Fruit fly (Drosophila melanogaster) whole organism, embryonic: ENCODE measurements around the gene CG14837.
A peak's percentile ranks its signal among the peaks of the same experiment; 100 is the strongest.

Experiments
- Adf1 ChIP-seq: fragments of 200-800 bp; sonication (Bioruptor generic); IDR thresholded peaks from 2 replicates; pipeline ENCODE4 v1.3.6; 2022; ENCODE audit warnings: missing biosample characterization, missing genetic modification characterization
- Blimp-1 ChIP-seq: fragments of 200-800 bp; sonication (Bioruptor generic); optimal IDR thresholded peaks from 3 replicates; lab custom pipeline; 2018; ENCODE audit warnings: missing biosample characterization, missing genetic modification characterization, mild to moderate bottlenecking, moderate library complexity, missing genetic modification reagents
- CG10147 ChIP-seq: fragments of 200-800 bp; sonication (Bioruptor generic); optimal IDR thresholded peaks from 2 replicates; lab custom pipeline; 2019; ENCODE audit warnings: missing biosample characterization, mild to moderate bottlenecking, missing genetic modification characterization, moderate library complexity
- CG10366 ChIP-seq: fragments of 200-800 bp; sonication (Bioruptor generic); IDR thresholded peaks from 2 replicates; pipeline ENCODE4 v1.3.6; 2022; ENCODE audit warnings: missing biosample characterization, missing genetic modification characterization
- CG10431 ChIP-seq: fragments of 200-800 bp; sonication (Bioruptor generic); optimal IDR thresholded peaks from 3 replicates; lab custom pipeline; 2018; ENCODE audit warnings: missing biosample characterization, mild to moderate bottlenecking, missing genetic modification characterization
- CG11085 ChIP-seq: fragments of 200-800 bp; sonication (Bioruptor generic); IDR thresholded peaks from 2 replicates; pipeline ENCODE4 v1.3.6; 2022; ENCODE audit warnings: missing biosample characterization, missing genetic modification characterization
- CG11456 ChIP-seq: fragments of 200-800 bp; sonication (Bioruptor generic); IDR thresholded peaks from 3 replicates; pipeline ENCODE4 v1.3.6; 2022; ENCODE audit warnings: missing biosample characterization, missing genetic modification characterization
- CG13123 ChIP-seq: fragments of 200-800 bp; sonication (Bioruptor generic); optimal IDR thresholded peaks from 2 replicates; lab custom pipeline; 2016; ENCODE audit warnings: missing biosample characterization, missing genetic modification characterization
- CG14860 ChIP-seq: fragments of 200-800 bp; sonication (Bioruptor generic); IDR thresholded peaks from 3 replicates; pipeline ENCODE4 v1.3.6; 2022; ENCODE audit warnings: missing biosample characterization, missing genetic modification characterization; ENCODE audit not compliant: partially characterized antibody
- CG17912 ChIP-seq: fragments of 200-800 bp; sonication (Bioruptor generic); optimal IDR thresholded peaks from 2 replicates; lab custom pipeline; 2018; ENCODE audit warnings: missing biosample characterization, mild to moderate bottlenecking, missing genetic modification characterization
- CG18011 ChIP-seq: fragments of 200-800 bp; sonication (Bioruptor generic); optimal IDR thresholded peaks from 2 replicates; lab custom pipeline; 2017; ENCODE audit warnings: missing biosample characterization, missing genetic modification characterization, mild to moderate bottlenecking, moderate library complexity, missing genotype
- CG2889 ChIP-seq: fragments of 200-800 bp; sonication (Bioruptor generic); IDR thresholded peaks from 3 replicates; pipeline ENCODE4 v1.3.6; 2022; ENCODE audit warnings: missing biosample characterization, missing genetic modification characterization
- CG3163 ChIP-seq: fragments of 200-800 bp; sonication (Bioruptor generic); optimal IDR thresholded peaks from 3 replicates; lab custom pipeline; 2016; ENCODE audit warnings: missing biosample characterization, missing genetic modification characterization
- CG3281 ChIP-seq: fragments of 200-800 bp; sonication (Bioruptor generic); optimal IDR thresholded peaks from 3 replicates; lab custom pipeline; 2017; ENCODE audit warnings: missing biosample characterization, mild to moderate bottlenecking, missing genetic modification characterization
- CG33213 ChIP-seq: fragments of 200-800 bp; sonication (Bioruptor generic); optimal IDR thresholded peaks from 3 replicates; lab custom pipeline; 2016; ENCODE audit warnings: missing biosample characterization, missing genetic modification characterization
- CG3847 ChIP-seq: fragments of 200-800 bp; sonication (Bioruptor generic); IDR thresholded peaks from 2 replicates; pipeline ENCODE4 v1.3.6; 2022; ENCODE audit warnings: missing biosample characterization, missing genetic modification characterization
- CG6272 ChIP-seq: fragments of 200-800 bp; sonication (Bioruptor generic); IDR thresholded peaks from 2 replicates; pipeline ENCODE4 v1.3.6; 2022; ENCODE audit warnings: missing biosample characterization, missing genetic modification characterization
- CG6813 ChIP-seq: fragments of 200-800 bp; sonication (Bioruptor generic); optimal IDR thresholded peaks from 2 replicates; lab custom pipeline; 2017; ENCODE audit warnings: missing biosample characterization, missing genetic modification characterization, mild to moderate bottlenecking, moderate library complexity, missing genetic modification reagents
- CG8924 ChIP-seq: fragments of 200-800 bp; optimal IDR thresholded peaks from 3 replicates; lab custom pipeline; 2019; ENCODE audit warnings: missing biosample characterization, mild to moderate bottlenecking, missing genetic modification characterization, moderate library complexity
- CG9817 ChIP-seq: fragments of 200-800 bp; sonication (Bioruptor generic); optimal IDR thresholded peaks from 2 replicates; lab custom pipeline; 2018; ENCODE audit warnings: missing biosample characterization, mild to moderate bottlenecking, missing genetic modification characterization, moderate library complexity
- CG9932 ChIP-seq: fragments of 200-800 bp; sonication (Bioruptor generic); IDR thresholded peaks from 2 replicates; pipeline ENCODE4 v1.3.6; 2022; ENCODE audit warnings: missing biosample characterization, missing genetic modification characterization
- Dip3 ChIP-seq: fragments of 200-800 bp; sonication (Bioruptor generic); optimal IDR thresholded peaks from 3 replicates; lab custom pipeline; 2016; ENCODE audit warnings: missing biosample characterization, missing genetic modification characterization
- Hand ChIP-seq: fragments of 200-800 bp; sonication (Bioruptor generic); optimal IDR thresholded peaks from 2 replicates; lab custom pipeline; 2017; ENCODE audit warnings: mild to moderate bottlenecking, missing biosample characterization, missing genetic modification reagents, missing genetic modification characterization
- Hmx ChIP-seq: fragments of 200-800 bp; sonication (Bioruptor generic); optimal IDR thresholded peaks from 2 replicates; lab custom pipeline; 2016; ENCODE audit warnings: missing biosample characterization, missing genetic modification characterization
- Hr3 ChIP-seq: fragments of 200-800 bp; sonication (Bioruptor generic); optimal IDR thresholded peaks from 3 replicates; lab custom pipeline; 2016; ENCODE audit warnings: missing biosample characterization, missing genetic modification characterization
- MBD-R2 ChIP-seq: fragments of 200-800 bp; sonication (Bioruptor generic); IDR thresholded peaks from 2 replicates; pipeline ENCODE4 v1.3.6; 2022; ENCODE audit warnings: missing biosample characterization, missing genetic modification characterization
- Max ChIP-seq: fragments of 200-800 bp; sonication (Bioruptor generic); optimal IDR thresholded peaks from 2 replicates; lab custom pipeline; 2016; ENCODE audit warnings: missing biosample characterization, mild to moderate bottlenecking, missing genetic modification characterization
- Neu2 ChIP-seq: fragments of 200-800 bp; sonication (Bioruptor generic); optimal IDR thresholded peaks from 3 replicates; lab custom pipeline; 2016; ENCODE audit warnings: missing biosample characterization, missing genetic modification characterization, borderline replicate concordance
- Nf-YC ChIP-seq: fragments of 200-800 bp; optimal IDR thresholded peaks from 3 replicates; lab custom pipeline; 2019; ENCODE audit warnings: missing biosample characterization, mild to moderate bottlenecking, missing genetic modification characterization, moderate library complexity
- PHDP ChIP-seq: fragments of 200-800 bp; sonication (Bioruptor generic); optimal IDR thresholded peaks from 3 replicates; lab custom pipeline; 2018; ENCODE audit warnings: missing biosample characterization, mild to moderate bottlenecking, missing genetic modification characterization, moderate library complexity
- ato ChIP-seq: fragments of 200-800 bp; sonication (Bioruptor generic); IDR thresholded peaks from 2 replicates; pipeline ENCODE4 v1.3.6; 2022; ENCODE audit warnings: missing biosample characterization, missing genetic modification characterization; ENCODE audit not compliant: partially characterized antibody
- bab2 ChIP-seq: fragments of 200-800 bp; sonication (Bioruptor generic); optimal IDR thresholded peaks from 2 replicates; lab custom pipeline; 2016; ENCODE audit warnings: missing biosample characterization, missing genetic modification characterization
- cato ChIP-seq: fragments of 200-800 bp; sonication (Bioruptor generic); optimal IDR thresholded peaks from 2 replicates; lab custom pipeline; 2016; ENCODE audit warnings: missing biosample characterization, missing genetic modification characterization, borderline replicate concordance
- crol ChIP-seq: fragments of 200-800 bp; sonication (Bioruptor generic); IDR thresholded peaks from 2 replicates; pipeline ENCODE4 v1.3.6; 2022; ENCODE audit warnings: missing biosample characterization, missing genetic modification characterization
- cwo ChIP-seq: fragments of 200-800 bp; sonication (Bioruptor generic); optimal IDR thresholded peaks from 3 replicates; lab custom pipeline; 2017; ENCODE audit warnings: missing biosample characterization, missing genetic modification characterization, mild to moderate bottlenecking, moderate library complexity, missing genetic modification reagents
- dysf ChIP-seq: fragments of 200-800 bp; sonication (Bioruptor generic); IDR thresholded peaks from 3 replicates; pipeline ENCODE4 v1.3.6; 2022; ENCODE audit warnings: missing biosample characterization, missing genetic modification characterization
- h ChIP-seq: fragments of >200 bp; optimal IDR thresholded peaks from 2 replicates; lab custom pipeline; 2017
- lov ChIP-seq, 2 experiments: fragments of 200-800 bp in 1 of 2; fragments of >200 bp in 1 of 2; sonication (Bioruptor generic) in 1 of 2; IDR thresholded peaks in 1 of 2; optimal IDR thresholded peaks in 1 of 2; 2 replicates in 1 of 2; 3 replicates in 1 of 2; pipeline versions ENCODE4 v1.3.6 to Lab custom; 2017 to 2022; ENCODE audit warnings: missing biosample characterization in 1 of 2, missing genetic modification characterization in 1 of 2
- nau ChIP-seq: fragments of 200-800 bp; sonication (Bioruptor generic); optimal IDR thresholded peaks from 3 replicates; lab custom pipeline; 2017; ENCODE audit warnings: missing biosample characterization, mild to moderate bottlenecking, missing genetic modification characterization, missing genetic modification reagents
- pum ChIP-seq: fragments of 200-800 bp; sonication (Bioruptor generic); optimal IDR thresholded peaks from 2 replicates; lab custom pipeline; 2016; ENCODE audit warnings: missing biosample characterization, missing genetic modification characterization
- repo ChIP-seq: fragments of 200-800 bp; sonication (Bioruptor generic); optimal IDR thresholded peaks from 2 replicates; lab custom pipeline; 2016; ENCODE audit warnings: missing biosample characterization, missing genetic modification characterization
- sens ChIP-seq: fragments of 200-800 bp; sonication (Bioruptor generic); peaks from one replicate; lab custom pipeline; 2016; ENCODE audit warnings: missing biosample characterization, missing genetic modification characterization
- shn ChIP-seq: fragments of 200-800 bp; sonication (Bioruptor generic); optimal IDR thresholded peaks from 3 replicates; lab custom pipeline; 2016; ENCODE audit warnings: missing biosample characterization, missing genetic modification characterization
- so ChIP-seq: fragments of 200-800 bp; sonication (Bioruptor generic); IDR thresholded peaks from 3 replicates; pipeline ENCODE4 v1.3.6; 2022; ENCODE audit warnings: missing biosample characterization, missing genetic modification characterization
- tna ChIP-seq: fragments of 200-800 bp; sonication (Bioruptor generic); IDR thresholded peaks from 2 replicates; pipeline ENCODE4 v1.3.6; 2022; ENCODE audit warnings: missing biosample characterization, missing genetic modification characterization; ENCODE audit not compliant: partially characterized antibody
- trh ChIP-seq: fragments of 200-800 bp; sonication (Bioruptor generic); optimal IDR thresholded peaks from 2 replicates; lab custom pipeline; 2016; ENCODE audit warnings: missing biosample characterization, missing genetic modification characterization
- z ChIP-seq: fragments of 200-800 bp; sonication (Bioruptor generic); IDR thresholded peaks from 3 replicates; pipeline ENCODE4 v1.3.6; 2022; ENCODE audit warnings: missing biosample characterization, missing genetic modification characterization
- zf30C ChIP-seq: fragments of 200-800 bp; sonication (Bioruptor generic); optimal IDR thresholded peaks from 3 replicates; lab custom pipeline; 2018; ENCODE audit warnings: missing biosample characterization, mild to moderate bottlenecking, missing genetic modification characterization

Gene CG14837

DNA sequence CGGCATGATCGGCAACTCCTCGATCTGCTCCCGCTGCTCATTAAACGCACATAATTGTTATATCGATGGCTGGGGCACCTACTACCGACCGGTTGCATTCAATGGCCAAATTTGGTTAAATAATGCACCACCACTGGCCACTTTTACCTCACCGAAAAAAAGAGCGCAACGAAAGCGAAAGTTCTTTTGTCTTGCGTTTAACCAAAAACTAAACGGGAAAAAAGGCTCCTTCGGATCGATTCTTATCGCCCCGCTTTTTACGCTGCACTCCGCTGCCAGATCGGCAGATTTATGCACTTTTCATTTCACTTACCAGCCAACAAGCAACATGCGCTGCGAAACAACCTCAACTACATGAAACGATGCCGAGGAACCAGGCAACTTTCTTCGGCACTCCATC is 14.3 kb downstream of the CG14837 start:
- no peak for TF ChIP-seq z (GFP tag; lab: Robert Waterston, UW)
- no peak for TF ChIP-seq so
- TF ChIP-seq Dip3 (GFP tag; lab: Kevin White, UChicago) = no peak
- no peak for TF ChIP-seq CG10431 (GFP tag; lab: Kevin White, UChicago)
- TF ChIP-seq CG10147 (GFP tag; lab: Kevin White, UChicago) = no peak
- TF ChIP-seq Hand = no peak
- TF ChIP-seq CG10366 (GFP tag; lab: Robert Waterston, UW) = no peak
- no peak for TF ChIP-seq CG9817
- no peak for TF ChIP-seq Neu2 (GFP tag; lab: Kevin White, UChicago)

DNA sequence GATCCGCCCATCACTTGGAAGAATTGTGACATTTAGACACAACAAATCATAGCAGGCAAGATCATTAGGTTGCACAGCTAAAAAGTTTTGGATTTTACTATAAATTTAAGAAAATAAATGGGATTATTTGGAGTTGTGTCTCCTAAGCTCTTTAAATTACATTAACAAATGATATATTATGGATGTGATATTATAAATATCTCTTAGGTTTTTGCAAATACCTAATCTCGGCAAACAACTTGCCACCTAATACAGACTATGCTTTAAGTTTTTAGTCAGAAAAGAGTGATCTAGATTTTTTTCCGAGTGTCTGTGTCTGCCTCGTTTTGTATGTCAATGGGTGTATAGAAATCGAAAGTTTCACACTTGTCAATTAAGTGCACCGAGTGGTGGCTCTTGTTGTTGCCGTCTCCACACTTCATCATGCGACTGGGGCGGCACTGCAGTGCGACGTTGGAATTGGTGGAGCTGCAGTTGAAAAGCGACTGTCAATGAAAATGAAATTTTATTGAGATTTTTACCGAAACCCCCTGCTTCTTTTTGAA is 15.1 kb downstream of the CG14837 start:
- peak; percentile 70 for TF ChIP-seq Blimp-1 (GFP tag; lab: Kevin White, UChicago)
- no peak for TF ChIP-seq Max (GFP tag; lab: Kevin White, UChicago)
- TF ChIP-seq repo (GFP tag; lab: Kevin White, UChicago) = no peak
- TF ChIP-seq sens (GFP tag; lab: Kevin White, UChicago) = peak; percentile 17
- TF ChIP-seq CG3281 (GFP tag; lab: Kevin White, UChicago) = no peak
- no peak for TF ChIP-seq shn (GFP tag; lab: Kevin White, UChicago)
- no peak for TF ChIP-seq CG11456 (GFP tag; lab: Robert Waterston, UW)
- TF ChIP-seq Hmx = no peak
- TF ChIP-seq, all 482 proteins: peak for 2

DNA sequence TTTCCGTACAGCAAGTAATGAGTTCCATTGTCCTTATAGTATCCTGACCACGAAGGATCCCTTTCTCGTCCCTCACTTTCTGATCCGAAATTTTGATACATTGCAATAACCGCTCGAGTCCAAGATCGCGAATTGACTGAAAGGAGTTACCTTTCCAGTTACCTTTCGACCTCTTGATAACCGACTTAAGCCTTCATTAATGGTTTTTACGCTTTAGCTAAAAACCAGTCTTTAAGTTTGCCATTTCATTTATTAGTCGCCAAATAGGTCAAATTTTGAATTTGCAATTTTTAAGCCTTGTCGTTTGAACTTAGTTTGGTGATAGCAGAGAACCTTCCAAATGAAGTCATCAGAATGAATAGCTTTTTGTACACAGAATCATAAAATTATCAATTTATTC is 17.5 kb downstream of the CG14837 start, which contains the start of gene CG32376:
Gene CG32376, minus strand, starts transcription at position 101 of the 400 bp plus-strand sequence.
- TF ChIP-seq dysf (GFP tag; lab: Robert Waterston, UW) (no peak), cato (GFP tag; lab: Kevin White, UChicago) (no peak), CG33213 (GFP tag; lab: Kevin White, UChicago) (no peak), zf30C (no peak), ato (no peak), CG8924 (tag; lab: Kevin White, UChicago) (no peak), Nf-YC (tag; lab: Kevin White, UChicago) (no peak), tna (GFP tag; lab: Robert Waterston, UW) (no peak), CG3163 (GFP tag; lab: Kevin White, UChicago) (no peak), CG6272 (GFP tag; lab: Robert Waterston, UW) (no peak), CG17912 (GFP tag; lab: Kevin White, UChicago) (no peak), nau (GFP tag; lab: Kevin White, UChicago) (no peak), CG13123 (no peak), Hr3 (GFP tag; lab: Kevin White, UChicago) (no peak), CG14860 (GFP tag; lab: Robert Waterston, UW) (no peak), Adf1 (GFP tag; lab: Robert Waterston, UW) (no peak), lov (optimal IDR thresholded peaks at IDR 0.05; lab: Kevin White, UChicago) (no peak), lov (GFP tag; IDR thresholded peaks at IDR 0.05; lab: Robert Waterston, UW) (no peak)

DNA sequence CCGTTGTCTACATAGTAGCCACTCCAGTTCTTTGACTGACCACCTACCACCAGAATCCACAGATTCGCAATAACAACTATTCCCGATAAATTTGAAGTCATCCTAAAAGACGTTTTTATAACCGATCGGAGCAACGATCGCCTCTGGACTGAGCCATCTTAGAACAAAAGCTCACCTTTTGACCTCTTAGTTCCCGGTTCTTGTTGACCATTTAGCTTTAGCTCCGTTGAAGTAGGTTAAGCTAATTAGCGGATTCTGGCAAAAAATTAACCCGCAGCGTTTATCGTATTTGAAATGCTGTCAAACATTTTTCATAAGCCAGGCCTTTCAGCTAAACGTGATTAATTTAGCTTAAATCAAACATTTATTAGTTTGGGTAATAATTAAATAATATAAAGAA is 18.8 kb downstream of the CG14837 start, which contains the start of gene CG32374:
Gene CG32374, minus strand, starts transcription at position 101 of the 400 bp plus-strand sequence.
- TF ChIP-seq CG3847 = no peak
- no peak for TF ChIP-seq CG9932 (GFP tag; lab: Robert Waterston, UW)
- no peak for TF ChIP-seq PHDP
- no peak for TF ChIP-seq trh
- no peak for TF ChIP-seq pum (GFP tag; lab: Kevin White, UChicago)
- no peak for TF ChIP-seq crol (GFP tag; lab: Robert Waterston, UW)
- TF ChIP-seq h (lab: Kevin White, UChicago) = no peak
- TF ChIP-seq CG6813 (GFP tag; lab: Kevin White, UChicago) = no peak
- no peak for TF ChIP-seq cwo (GFP tag; lab: Kevin White, UChicago)
- TF ChIP-seq CG11085 = no peak
- TF ChIP-seq CG2889 (GFP tag; lab: Robert Waterston, UW) = no peak
- TF ChIP-seq bab2 (GFP tag; lab: Kevin White, UChicago) = no peak
- TF ChIP-seq MBD-R2 (GFP tag; lab: Robert Waterston, UW) = no peak
- no peak for TF ChIP-seq CG18011 (GFP tag; lab: Kevin White, UChicago)
